Worm (Caenorhabditis elegans) whole organism, L3 larva: ENCODE data around the gene ZK228.1.

Experiments
- ceh-28 ChIP-seq: fragments of 150-350 bp; optimal IDR thresholded peaks from 2 replicates; lab custom pipeline; 2014; ENCODE audit warnings: missing biosample characterization, missing genetic modification reagents, missing genetic modification characterization
- nfya-1 ChIP-seq: sonication (generic microtip); optimal IDR thresholded peaks from 2 replicates; lab custom pipeline; 2017; ENCODE audit warnings: missing genetic modification characterization, mild to moderate bottlenecking, missing compliant biosample characterization, antibody characterized with exemption, moderate library complexity; ENCODE audit not compliant: insufficient read depth
- nhr-237 ChIP-seq: fragments of 150-350 bp; optimal IDR thresholded peaks from 2 replicates; lab custom pipeline; 2014; ENCODE audit warnings: missing biosample characterization, missing genetic modification characterization
- nhr-77 ChIP-seq: fragments of 150-350 bp; optimal IDR thresholded peaks from 2 replicates; lab custom pipeline; 2014; ENCODE audit warnings: missing biosample characterization, missing genetic modification characterization
- snpc-4 ChIP-seq: fragments of 150-350 bp; optimal IDR thresholded peaks from 2 replicates; lab custom pipeline; 2014; ENCODE audit warnings: missing biosample characterization, missing genetic modification characterization

DNA sequence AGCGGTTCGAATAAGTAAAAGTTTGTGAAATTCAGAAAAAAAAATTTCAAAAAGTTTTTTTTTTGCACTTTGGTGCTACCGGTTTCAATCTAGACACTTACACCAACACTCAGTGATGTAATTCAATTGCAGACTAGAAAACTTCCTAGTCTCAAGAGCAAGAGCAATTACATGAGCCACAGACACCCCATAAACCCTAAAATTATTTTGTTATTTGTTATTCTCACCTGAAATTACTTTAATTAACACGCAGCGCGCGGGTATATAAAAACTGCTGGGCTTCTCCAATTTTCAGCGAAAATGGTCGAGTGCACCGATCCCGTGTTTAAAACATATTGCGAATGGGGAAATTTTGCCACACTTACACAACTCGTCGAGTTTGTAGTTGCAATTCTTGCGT, 17.9 kb upstream of the ZK228.1 start, which contains the start of gene srw-83:
- no peak for TF ChIP-seq snpc-4
- TF ChIP-seq ceh-28 (tag; lab: Kevin White, UChicago) = no peak
- TF ChIP-seq nhr-237 (tag; lab: Kevin White, UChicago) = no peak
- no peak for TF ChIP-seq nhr-77 (tag; lab: Kevin White, UChicago)
- no peak for TF ChIP-seq nfya-1 (tag; lab: Kevin White, UChicago)
